Worm (Caenorhabditis elegans) whole organism, mixed stage, embryonic: Measurements from ENCODE around the gene lmtr-3.

Experiments used
- M03D4.4 ChIP-seq: sonication (generic microtip); optimal IDR thresholded peaks from 2 replicates; lab custom pipeline; 2017; ENCODE audit warnings: mild to moderate bottlenecking, missing genetic modification characterization, missing compliant biosample characterization
- bed-3 ChIP-seq: fragments of 200-800 bp; sonication (Bioruptor generic); optimal IDR thresholded peaks from 3 replicates; lab custom pipeline; 2018; ENCODE audit warnings: mild to moderate bottlenecking, missing genetic modification characterization, moderate library complexity, missing compliant biosample characterization
- blmp-1 ChIP-seq: fragments of 150-350 bp; optimal IDR thresholded peaks from 2 replicates; lab custom pipeline; 2014; ENCODE audit warnings: missing biosample characterization, missing genetic modification characterization
- ceh-39 ChIP-seq: fragments of 150-350 bp; optimal IDR thresholded peaks from 2 replicates; lab custom pipeline; 2014; ENCODE audit warnings: missing biosample characterization, missing genetic modification characterization
- ceh-43 ChIP-seq: fragments of 200-800 bp; sonication (Bioruptor generic); optimal IDR thresholded peaks from 2 replicates; lab custom pipeline; 2018; ENCODE audit warnings: mild to moderate bottlenecking, missing genetic modification characterization, moderate library complexity, missing compliant biosample characterization
- ceh-83 ChIP-seq: fragments of 200-800 bp; sonication (Bioruptor generic); optimal IDR thresholded peaks from 2 replicates; lab custom pipeline; 2018; ENCODE audit warnings: mild to moderate bottlenecking, missing genetic modification characterization, missing compliant biosample characterization
- ces-1 ChIP-seq: fragments of 150-350 bp; optimal IDR thresholded peaks from 2 replicates; lab custom pipeline; 2014; ENCODE audit warnings: missing biosample characterization, missing genetic modification reagents, missing genetic modification characterization
- cnd-1 ChIP-seq: fragments of 200-800 bp; sonication (Bioruptor generic); optimal IDR thresholded peaks from 2 replicates; lab custom pipeline; 2018; ENCODE audit warnings: mild to moderate bottlenecking, missing genetic modification characterization, missing compliant biosample characterization
- drap-1 ChIP-seq: fragments of 200-800 bp; sonication (Bioruptor generic); optimal IDR thresholded peaks from 3 replicates; lab custom pipeline; 2018; ENCODE audit warnings: mild to moderate bottlenecking, missing genetic modification characterization, missing compliant biosample characterization
- elt-1 ChIP-seq: sonication (generic microtip); optimal IDR thresholded peaks from 2 replicates; lab custom pipeline; 2017; ENCODE audit warnings: missing genetic modification characterization, mild to moderate bottlenecking, missing compliant biosample characterization, antibody characterized with exemption, moderate library complexity, borderline replicate concordance; ENCODE audit not compliant: insufficient read depth
- flh-1 ChIP-seq: fragments of 200-800 bp; sonication (Bioruptor generic); optimal IDR thresholded peaks from 2 replicates; lab custom pipeline; 2018; ENCODE audit warnings: mild to moderate bottlenecking, missing genetic modification characterization, moderate library complexity, missing compliant biosample characterization
- hlh-1 ChIP-seq: fragments of 150-350 bp; optimal IDR thresholded peaks from 2 replicates; lab custom pipeline; 2014; ENCODE audit warnings: missing biosample characterization, missing genetic modification reagents, missing genetic modification characterization
- lin-13 ChIP-seq: fragments of 150-350 bp; optimal IDR thresholded peaks from 2 replicates; lab custom pipeline; 2014; ENCODE audit warnings: missing biosample characterization, missing genetic modification characterization
- lin-32 ChIP-seq: fragments of 200-800 bp; sonication (Bioruptor generic); optimal IDR thresholded peaks from 2 replicates; lab custom pipeline; 2018; ENCODE audit warnings: mild to moderate bottlenecking, missing genetic modification characterization, missing compliant biosample characterization
- lsy-2 ChIP-seq: fragments of 150-350 bp; optimal IDR thresholded peaks from 2 replicates; lab custom pipeline; 2014; ENCODE audit warnings: missing biosample characterization, missing genetic modification characterization
- mab-5 ChIP-seq: fragments of 150-350 bp; optimal IDR thresholded peaks from 2 replicates; lab custom pipeline; 2014; ENCODE audit warnings: missing biosample characterization, missing genetic modification characterization
- mep-1 ChIP-seq: fragments of 150-350 bp; optimal IDR thresholded peaks from 2 replicates; lab custom pipeline; 2017; ENCODE audit warnings: missing biosample characterization, missing genetic modification reagents, missing genetic modification characterization, inconsistent platforms
- mls-2 ChIP-seq: sonication (generic microtip); optimal IDR thresholded peaks from 2 replicates; lab custom pipeline; 2016; ENCODE audit warnings: mild to moderate bottlenecking, missing genetic modification characterization, moderate library complexity, missing compliant biosample characterization
- nhr-12 ChIP-seq: fragments of 150-350 bp; optimal IDR thresholded peaks from 2 replicates; lab custom pipeline; 2014; ENCODE audit warnings: missing biosample characterization, missing genetic modification characterization
- nhr-2 ChIP-seq: fragments of 150-350 bp; optimal IDR thresholded peaks from 2 replicates; lab custom pipeline; 2014; ENCODE audit warnings: missing biosample characterization, missing genetic modification characterization
- nhr-237 ChIP-seq: fragments of 150-350 bp; optimal IDR thresholded peaks from 2 replicates; lab custom pipeline; 2014; ENCODE audit warnings: missing biosample characterization, missing genetic modification characterization
- nhr-28 ChIP-seq: fragments of 150-350 bp; optimal IDR thresholded peaks from 2 replicates; lab custom pipeline; 2014; ENCODE audit warnings: missing biosample characterization, missing genetic modification characterization
- nhr-76 ChIP-seq: sonication (generic microtip); optimal IDR thresholded peaks from 2 replicates; lab custom pipeline; 2017; ENCODE audit warnings: missing biosample characterization, missing genetic modification characterization
- pha-4 ChIP-seq: fragments of 150-350 bp; optimal IDR thresholded peaks from 2 replicates; lab custom pipeline; 2018; ENCODE audit warnings: missing biosample characterization, missing genetic modification reagents, missing genetic modification characterization
- sptf-1 ChIP-seq: sonication (generic microtip); optimal IDR thresholded peaks from 2 replicates; lab custom pipeline; 2017; ENCODE audit warnings: mild to moderate bottlenecking, missing genetic modification characterization, moderate library complexity, missing compliant biosample characterization
- tbx-8 ChIP-seq: fragments of 200-800 bp; sonication (Bioruptor generic); optimal IDR thresholded peaks from 2 replicates; lab custom pipeline; 2018; ENCODE audit warnings: mild to moderate bottlenecking, missing genetic modification characterization, moderate library complexity, missing compliant biosample characterization
- unc-120 ChIP-seq: sonication (generic microtip); optimal IDR thresholded peaks from 2 replicates; lab custom pipeline; 2017; ENCODE audit warnings: missing genetic modification characterization, missing compliant biosample characterization; ENCODE audit not compliant: poor library complexity, severe bottlenecking
- unc-39 ChIP-seq: fragments of 150-350 bp; optimal IDR thresholded peaks from 2 replicates; lab custom pipeline; 2014; ENCODE audit warnings: missing biosample characterization, missing genetic modification characterization
- unc-62 ChIP-seq: fragments of 150-350 bp; optimal IDR thresholded peaks from 2 replicates; lab custom pipeline; 2014; ENCODE audit warnings: missing biosample characterization, missing genetic modification reagents, missing genetic modification characterization
- zip-8 ChIP-seq: fragments of 150-350 bp; optimal IDR thresholded peaks from 2 replicates; lab custom pipeline; 2014; ENCODE audit warnings: missing biosample characterization, missing genetic modification characterization
- ztf-11 ChIP-seq: fragments of 150-350 bp; optimal IDR thresholded peaks from 2 replicates; lab custom pipeline; 2014; ENCODE audit warnings: missing biosample characterization, missing genetic modification characterization

The lmtr-3 gene

ce11 chrV:11078104-11078724, 45.8 kb upstream of the lmtr-3 start, which contains the start of gene act-2:
act-2 (minus strand) TSS chrV:11078154.
- TF ChIP-seq ceh-39 (peak; percentile 74), mep-1 (tag; lab: Kevin White, UChicago) (peak; percentile 79), cnd-1 (tag; lab: Kevin White, UChicago) (peak; percentile 49), blmp-1 (tag; lab: Kevin White, UChicago) (no peak), elt-1 (no peak), nhr-237 (peak; percentile 19), unc-120 (tag; lab: Kevin White, UChicago) (peak; percentile 46), lsy-2 (tag; lab: Kevin White, UChicago) (peak; percentile 64), lin-13 (tag; lab: Kevin White, UChicago) (peak; percentile 67), pha-4 (tag; lab: Kevin White, UChicago) (peak; percentile 76), hlh-1 (tag; lab: Kevin White, UChicago) (no peak), ces-1 (GFP tag; lab: Kevin White, UChicago) (peak; percentile 69)

ce11 chrV:11078874-11079273, 45.1 kb upstream of the lmtr-3 start:
- TF ChIP-seq nhr-76 (tag; lab: Kevin White, UChicago) (no peak), sptf-1 (tag; lab: Kevin White, UChicago) (no peak), nhr-2 (no peak), ceh-43 (GFP tag; lab: Kevin White, UChicago) (no peak), lin-32 (GFP tag; lab: Kevin White, UChicago) (no peak), zip-8 (tag; lab: Kevin White, UChicago) (no peak), hlh-1 (tag; lab: Kevin White, UChicago) (no peak), mls-2 (tag; lab: Kevin White, UChicago) (no peak), pha-4 (tag; lab: Kevin White, UChicago) (no peak), drap-1 (GFP tag; lab: Kevin White, UChicago) (no peak), unc-62 (GFP tag; lab: Kevin White, UChicago) (no peak), unc-120 (tag; lab: Kevin White, UChicago) (no peak), ces-1 (GFP tag; lab: Kevin White, UChicago) (no peak)

- no peak for TF ChIP-seq mep-1 (tag; lab: Kevin White, UChicago)
- no peak for TF ChIP-seq mab-5 (tag; lab: Kevin White, UChicago)
- TF ChIP-seq nhr-237 = no peak
- no peak for TF ChIP-seq unc-39
- no peak for TF ChIP-seq pha-4 (tag; lab: Kevin White, UChicago)
- TF ChIP-seq mls-2 (tag; lab: Kevin White, UChicago) = no peak
- TF ChIP-seq nhr-76 (tag; lab: Kevin White, UChicago) = no peak
- no peak for TF ChIP-seq tbx-8 (GFP tag; lab: Kevin White, UChicago)
- no peak for TF ChIP-seq nhr-2
- TF ChIP-seq unc-120 (tag; lab: Kevin White, UChicago) = peak; percentile 95
- no peak for TF ChIP-seq ceh-83 (GFP tag; lab: Kevin White, UChicago)
- no peak for TF ChIP-seq nhr-28 (tag; lab: Kevin White, UChicago)
- no peak for TF ChIP-seq bed-3 (GFP tag; lab: Kevin White, UChicago)
- TF ChIP-seq zip-8 (tag; lab: Kevin White, UChicago) = no peak
- no peak for TF ChIP-seq flh-1 (GFP tag; lab: Kevin White, UChicago)
- no peak for TF ChIP-seq lin-13 (tag; lab: Kevin White, UChicago)
- TF ChIP-seq nhr-12 (tag; lab: Kevin White, UChicago) = no peak
- no peak for TF ChIP-seq lsy-2 (tag; lab: Kevin White, UChicago)
- peak; percentile 40 for TF ChIP-seq hlh-1 (tag; lab: Kevin White, UChicago)
- TF ChIP-seq elt-1 = no peak
- TF ChIP-seq ces-1 (GFP tag; lab: Kevin White, UChicago) = no peak
- TF ChIP-seq unc-62 (GFP tag; lab: Kevin White, UChicago) = peak; percentile 32
- TF ChIP-seq ztf-11 (tag; lab: Kevin White, UChicago) = no peak
- no peak for TF ChIP-seq ceh-43 (GFP tag; lab: Kevin White, UChicago)
- no peak for TF ChIP-seq blmp-1 (tag; lab: Kevin White, UChicago)
- peak; percentile 43 for TF ChIP-seq M03D4.4
- peak; percentile 21 for TF ChIP-seq sptf-1 (tag; lab: Kevin White, UChicago)
Measured at ce11 chrV:11080345-11081102, 43.5 kb upstream of the lmtr-3 start, which contains the start of gene act-1. act-1 (plus strand) TSS chrV:11081052.
